Worm (Caenorhabditis elegans) whole organism, L1 larva: ENCODE data around the gene F41E7.7.

Experiments
- aly-2 ChIP-seq: fragments of 150-350 bp; optimal IDR thresholded peaks from 2 replicates; lab custom pipeline; 2014; ENCODE audit warnings: missing biosample characterization, missing genetic modification characterization
- dpl-1 ChIP-seq, 3 experiments: fragments of 150-350 bp in 2 of 3; sonication (generic microtip) in 1 of 3; optimal IDR thresholded peaks; 2 replicates each; lab custom pipeline; 2014 to 2017; ENCODE audit warnings: missing biosample characterization in 3 of 3, missing genetic modification characterization in 3 of 3, missing genetic modification reagents in 3 of 3
- elt-3 ChIP-seq, 6 experiments: fragments of 150-350 bp in 1 of 6; sonication (generic microtip); optimal IDR thresholded peaks; 2 replicates each; lab custom pipeline; 2017 to 2018; ENCODE audit warnings: missing biosample characterization in 6 of 6, missing genetic modification characterization in 6 of 6, inconsistent platforms in 1 of 6
- mef-2 ChIP-seq: fragments of 150-350 bp; optimal IDR thresholded peaks from 2 replicates; lab custom pipeline; 2014; ENCODE audit warnings: missing biosample characterization, missing genetic modification characterization
- nhr-12 ChIP-seq: sonication (generic microtip); optimal IDR thresholded peaks from 2 replicates; lab custom pipeline; 2017; ENCODE audit warnings: missing biosample characterization, missing genetic modification characterization
- nhr-237 ChIP-seq: fragments of 150-350 bp; optimal IDR thresholded peaks from 2 replicates; lab custom pipeline; 2014; ENCODE audit warnings: missing biosample characterization, missing genetic modification characterization
- nhr-28 ChIP-seq: fragments of 150-350 bp; optimal IDR thresholded peaks from 2 replicates; lab custom pipeline; 2014; ENCODE audit warnings: missing biosample characterization, missing genetic modification characterization
- nhr-77 ChIP-seq: fragments of 150-350 bp; optimal IDR thresholded peaks from 2 replicates; lab custom pipeline; 2014; ENCODE audit warnings: missing biosample characterization, missing genetic modification characterization
- unc-130 ChIP-seq: fragments of 150-350 bp; optimal IDR thresholded peaks from 2 replicates; lab custom pipeline; 2017; ENCODE audit warnings: missing biosample characterization, missing genetic modification characterization, inconsistent platforms
- unc-62 ChIP-seq: fragments of 150-350 bp; optimal IDR thresholded peaks from 2 replicates; lab custom pipeline; 2014; ENCODE audit warnings: missing biosample characterization, missing genetic modification reagents, missing genetic modification characterization
- ztf-4 ChIP-seq: fragments of 150-350 bp; optimal IDR thresholded peaks from 2 replicates; lab custom pipeline; 2014; ENCODE audit warnings: missing biosample characterization, missing genetic modification characterization

DNA sequence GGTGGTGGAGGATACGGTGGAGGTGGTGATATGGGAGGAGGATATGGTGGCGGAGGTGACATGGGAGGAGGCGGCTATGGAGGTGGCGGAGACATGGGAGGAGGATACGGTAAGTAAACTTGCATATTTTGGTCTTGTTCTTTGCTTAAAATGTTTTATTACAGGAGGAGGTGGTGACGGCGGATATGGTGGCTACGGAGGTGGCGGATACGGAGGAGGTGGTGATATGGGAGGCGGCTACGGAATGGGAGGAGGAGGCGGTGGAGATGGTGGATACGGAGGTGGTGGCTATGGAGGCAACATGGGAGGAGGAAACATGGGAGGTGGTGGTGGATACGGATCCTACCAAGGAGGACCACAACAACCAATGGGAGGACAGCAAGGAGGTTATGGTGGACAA is 29.0 kb downstream of the F41E7.7 start:
- TF ChIP-seq nhr-12 (tag; lab: Kevin White, UChicago): no peak
- no peak for TF ChIP-seq aly-2 (tag; lab: Kevin White, UChicago)
- no peak for TF ChIP-seq nhr-77
- TF ChIP-seq dpl-1 (GFP tag; optimal IDR thresholded peaks at IDR 0.05; lab: Kevin White, UChicago): no peak
- no peak for TF ChIP-seq nhr-28 (tag; lab: Kevin White, UChicago)
- no peak for TF ChIP-seq unc-130 (tag; lab: Kevin White, UChicago)
- no peak for TF ChIP-seq ztf-4 (tag; lab: Kevin White, UChicago)
- TF ChIP-seq unc-62: no peak
- TF ChIP-seq elt-3 (tag; optimal IDR thresholded peaks at IDR 0.05; lab: Kevin White, UChicago): no peak
- TF ChIP-seq nhr-237 (tag; lab: Kevin White, UChicago): no peak
- TF ChIP-seq mef-2: no peak
